Worm (Caenorhabditis elegans): ENCODE data around the gene fipr-5.

The fipr-5 gene

DNA sequence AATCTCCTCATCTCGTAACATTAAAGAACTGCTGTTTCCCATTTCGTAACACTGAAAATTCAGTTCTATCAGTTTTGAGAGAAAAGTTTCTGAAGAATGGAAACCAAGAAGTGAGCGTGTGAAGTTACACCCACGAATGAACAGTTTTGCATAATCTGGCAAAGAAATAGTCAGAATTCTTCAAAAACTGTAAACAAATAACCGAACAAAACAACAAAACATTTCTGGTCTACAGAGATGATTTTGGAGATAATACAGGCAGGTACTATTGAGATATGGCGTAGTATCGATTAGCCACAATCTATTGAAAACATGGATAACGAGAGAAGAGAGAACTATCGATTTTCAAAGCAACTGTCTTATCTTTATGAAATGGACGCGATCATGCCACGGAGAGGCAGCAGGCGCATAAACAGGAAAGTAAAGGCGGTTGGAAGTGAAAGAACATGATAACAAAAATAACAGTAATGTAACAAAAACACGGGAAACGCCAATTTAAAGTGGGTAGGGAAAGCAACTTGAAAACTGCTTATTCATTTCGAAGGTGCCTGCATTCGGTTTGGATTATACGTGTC lies 17.7 kb downstream of the fipr-5 start, which contains the start of gene chpf-1:
Gene chpf-1, minus strand, starts transcription at position 51 of the 575 bp plus-strand sequence.
- TF ChIP-seq mdl-1 (tag; optimal IDR thresholded peaks at IDR 0.05): no peak
- TF ChIP-seq hmg-11 (tag; optimal IDR thresholded peaks at IDR 0.05): no peak
- no peak for TF ChIP-seq ceh-9 (tag; optimal IDR thresholded peaks at IDR 0.05)
- TF ChIP-seq lin-39 (tag; optimal IDR thresholded peaks at IDR 0.05): no peak
- TF ChIP-seq ceh-28 (tag; optimal IDR thresholded peaks at IDR 0.05): peak; percentile 86
- TF ChIP-seq elt-2 (tag; optimal IDR thresholded peaks at IDR 0.05): peak; percentile 77
- TF ChIP-seq elt-3 (tag; optimal IDR thresholded peaks at IDR 0.05): peak in 1 of 3 experiments; percentile 14
- TF ChIP-seq nhr-43 (tag; optimal IDR thresholded peaks at IDR 0.05; ENCODE audit: poor library complexity, severe bottlenecking): peak; percentile 34
- TF ChIP-seq nhr-23 (tag; optimal IDR thresholded peaks at IDR 0.05): peak; percentile 42
- TF ChIP-seq snpc-4 (tag; optimal IDR thresholded peaks at IDR 0.05): peak; percentile 41
- no peak for TF ChIP-seq nhr-77 (tag; optimal IDR thresholded peaks at IDR 0.05)
- peak; percentile 91 for TF ChIP-seq pqm-1 (tag; optimal IDR thresholded peaks at IDR 0.05)

- TF ChIP-seq ama-1 (optimal IDR thresholded peaks at IDR 0.05): peak; percentile 18
- peak; percentile 4 for TF ChIP-seq elt-2 (tag; optimal IDR thresholded peaks at IDR 0.05)
- TF ChIP-seq egl-5 (tag; optimal IDR thresholded peaks at IDR 0.05): no peak
Observed at ce11 chrV:10202340-10202739, 18.9 kb downstream of the fipr-5 start.

DNA sequence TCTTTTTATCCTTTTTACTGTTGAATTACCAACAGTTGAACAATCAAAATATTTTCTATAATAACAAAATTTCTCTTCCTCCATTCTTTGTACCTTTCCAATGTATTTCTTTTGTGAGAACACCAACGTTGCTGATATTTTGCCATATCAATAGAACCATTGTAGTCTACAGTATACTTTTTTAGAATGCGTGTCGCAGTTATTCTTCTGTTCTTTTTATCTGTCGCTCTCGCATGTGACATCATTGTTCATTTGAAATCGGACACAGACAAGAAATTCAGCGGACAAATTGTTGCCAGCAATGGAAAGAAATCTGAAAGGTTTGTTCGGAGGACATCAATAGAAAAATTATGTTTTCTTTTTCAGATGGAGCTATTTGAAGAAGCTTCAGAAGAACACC lies 19.3 kb downstream of the fipr-5 start, which contains the start of gene ZK856.7:
Gene ZK856.7, plus strand, starts transcription at position 186 of the 400 bp plus-strand sequence.
- TF ChIP-seq nhr-25 (tag; optimal IDR thresholded peaks at IDR 0.05) (no peak), ceh-16 (tag; optimal IDR thresholded peaks at IDR 0.05) (no peak), pha-4 (tag; optimal IDR thresholded peaks at IDR 0.05) (no peak), nhr-23 (tag; optimal IDR thresholded peaks at IDR 0.05) (peak; percentile 25), fkh-2 (tag; optimal IDR thresholded peaks at IDR 0.05) (no peak)

DNA sequence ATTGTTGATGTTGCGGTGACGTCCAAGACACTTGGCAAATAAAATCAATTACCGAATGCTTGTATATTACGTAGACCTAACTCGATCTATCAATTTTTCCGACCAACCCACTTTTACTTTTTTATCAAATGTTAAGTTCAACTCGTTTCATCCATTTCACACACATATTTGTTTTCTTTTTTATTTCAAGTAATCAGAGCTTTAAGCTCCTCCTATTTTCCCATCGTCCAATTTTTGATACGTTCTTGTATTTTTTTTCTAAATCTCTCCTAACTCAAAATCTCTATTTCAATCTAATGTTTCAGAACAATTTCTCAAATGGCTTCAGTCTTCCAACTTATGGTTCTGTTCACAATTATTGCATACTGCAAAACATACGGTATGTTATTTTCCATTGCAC lies 22.8 kb downstream of the fipr-5 start, which contains the start of gene ZK856.6:
Gene ZK856.6, plus strand, starts transcription at position 301 of the 400 bp plus-strand sequence.
- TF ChIP-seq elt-3 (tag; optimal IDR thresholded peaks at IDR 0.05): no peak
- no peak for TF ChIP-seq nfya-1 (tag; optimal IDR thresholded peaks at IDR 0.05; ENCODE audit: insufficient read depth)
- no peak for TF ChIP-seq ama-1 (optimal IDR thresholded peaks at IDR 0.05)
- no peak for TF ChIP-seq pqm-1 (tag; optimal IDR thresholded peaks at IDR 0.05)
- no peak for TF ChIP-seq mml-1 (tag; optimal IDR thresholded peaks at IDR 0.05)
- TF ChIP-seq tbx-2 (tag; optimal IDR thresholded peaks at IDR 0.05): no peak
- no peak for TF ChIP-seq aly-2 (tag; optimal IDR thresholded peaks at IDR 0.05)
- TF ChIP-seq nhr-77 (tag; optimal IDR thresholded peaks at IDR 0.05): no peak

ce11 chrV:10191242-10191641 lies 30.0 kb downstream of the fipr-5 start:
- TF ChIP-seq elt-2 (tag; optimal IDR thresholded peaks at IDR 0.05) (peak; percentile 22), egl-5 (tag; optimal IDR thresholded peaks at IDR 0.05) (no peak)

DNA sequence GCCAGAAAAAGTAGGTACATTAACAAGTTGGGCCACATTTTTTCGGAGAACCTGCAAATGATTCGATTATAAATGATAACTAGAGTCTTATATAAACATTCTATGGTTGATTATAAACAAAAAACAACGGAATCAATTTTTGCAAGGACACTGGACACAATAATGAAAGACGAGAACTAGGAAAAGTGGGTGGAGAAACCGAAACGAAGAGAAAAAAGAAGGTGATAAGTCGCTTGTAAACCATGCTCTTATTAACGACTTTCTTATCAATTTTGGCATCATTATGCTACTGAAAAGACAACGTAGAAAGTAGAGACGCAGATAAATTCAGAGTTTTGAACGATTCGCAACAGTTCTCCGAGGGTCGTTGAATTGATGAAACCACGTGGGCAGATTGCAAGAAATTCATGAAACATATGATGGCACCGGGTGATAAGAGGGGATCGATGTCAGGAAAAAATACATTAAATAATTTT lies 31.1 kb downstream of the fipr-5 start, which contains the start of gene ZK856.5:
Gene ZK856.5, minus strand, starts transcription at position 51 of the 476 bp plus-strand sequence.
- TF ChIP-seq elt-2 (tag; optimal IDR thresholded peaks at IDR 0.05) (peak; percentile 91), zag-1 (tag; optimal IDR thresholded peaks at IDR 0.05) (no peak), pqm-1 (tag; optimal IDR thresholded peaks at IDR 0.05) (peak; percentile 94), unc-62 (GFP tag; optimal IDR thresholded peaks at IDR 0.05) (no peak), snpc-4 (tag; optimal IDR thresholded peaks at IDR 0.05) (no peak), egl-5 (tag; optimal IDR thresholded peaks at IDR 0.05) (no peak), hmg-11 (tag; optimal IDR thresholded peaks at IDR 0.05) (no peak), ceh-9 (tag; optimal IDR thresholded peaks at IDR 0.05) (no peak), nhr-23 (tag; optimal IDR thresholded peaks at IDR 0.05) (no peak), pha-4 (tag; optimal IDR thresholded peaks at IDR 0.05) (peak; percentile 14), nhr-76 (tag; optimal IDR thresholded peaks at IDR 0.05) (no peak), fos-1 (tag; optimal IDR thresholded peaks at IDR 0.05) (no peak), nfya-1 (tag; optimal IDR thresholded peaks at IDR 0.05; ENCODE audit: insufficient read depth) (no peak), sea-2 (GFP tag; optimal IDR thresholded peaks at IDR 0.05) (no peak), nhr-237 (tag; optimal IDR thresholded peaks at IDR 0.05) (no peak), ztf-4 (tag; optimal IDR thresholded peaks at IDR 0.05) (no peak), ceh-82 (tag; optimal IDR thresholded peaks at IDR 0.05) (no peak), fkh-2 (tag; optimal IDR thresholded peaks at IDR 0.05) (no peak), nhr-11 (tag; optimal IDR thresholded peaks at IDR 0.05) (no peak), eor-1 (tag; optimal IDR thresholded peaks at IDR 0.05) (no peak), aly-2 (tag; optimal IDR thresholded peaks at IDR 0.05) (no peak)

Measured in whole organism, L3 larva.